Worm (Caenorhabditis elegans) whole organism, young adult: ENCODE measurements around the gene snb-1.

ENCODE experiments used
- ZK185.1 ChIP-seq: sonication (generic microtip); optimal IDR thresholded peaks from 2 replicates; lab custom pipeline; 2016; ENCODE audit warnings: mild to moderate bottlenecking, missing genetic modification characterization, missing compliant biosample characterization; ENCODE audit not compliant: poor library complexity, severe bottlenecking
- pha-4 ChIP-seq: fragments of 150-350 bp; sonication (generic microtip); optimal IDR thresholded peaks from 2 replicates; lab custom pipeline; 2014; ENCODE audit warnings: missing biosample characterization, missing genetic modification reagents, missing genetic modification characterization

ce11 chrV:6611504-6611903 lies 44.8 kb downstream of the snb-1 start:
- TF ChIP-seq ZK185.1 (tag; lab: Kevin White, UChicago), result no peak
- no peak for TF ChIP-seq pha-4
